Fruit fly (Drosophila melanogaster) whole organism, embryonic: ENCODE results near the gene RpL13.

Source experiments
- Dll ChIP-seq: fragments of 200-800 bp; sonication (Bioruptor generic); IDR thresholded peaks from 4 replicates; pipeline ENCODE4 v1.3.6; 2022; ENCODE audit warnings: missing biosample characterization, missing genetic modification characterization; ENCODE audit not compliant: partially characterized antibody
- Sox102F ChIP-seq: fragments of 200-800 bp; sonication (Bioruptor generic); optimal IDR thresholded peaks from 2 replicates; lab custom pipeline; 2018; ENCODE audit warnings: missing biosample characterization, mild to moderate bottlenecking, missing genetic modification characterization, moderate library complexity
- Tbp ChIP-seq: fragments of >200 bp; optimal IDR thresholded peaks from 2 replicates; lab custom pipeline; 2018; ENCODE audit warnings: missing biosample characterization, missing genetic modification characterization
- ase ChIP-seq: fragments of 200-800 bp; sonication (Bioruptor generic); IDR thresholded peaks from 3 replicates; pipeline ENCODE4 v1.3.6; 2022; ENCODE audit warnings: missing biosample characterization, missing genetic modification characterization
- dan ChIP-seq: fragments of 200-800 bp; sonication (Bioruptor generic); IDR thresholded peaks from 2 replicates; pipeline ENCODE4 v1.3.6; 2022; ENCODE audit warnings: missing biosample characterization, missing genetic modification characterization
- fd102C ChIP-seq: fragments of 200-800 bp; sonication (Bioruptor generic); optimal IDR thresholded peaks from 2 replicates; lab custom pipeline; 2018; ENCODE audit warnings: missing biosample characterization, mild to moderate bottlenecking, missing genetic modification characterization, moderate library complexity
- onecut ChIP-seq: fragments of 200-800 bp; sonication (Bioruptor generic); IDR thresholded peaks from 2 replicates; pipeline ENCODE4 v1.3.6; 2022; ENCODE audit warnings: missing biosample characterization, missing genetic modification characterization
- phol ChIP-seq: fragments of 200-800 bp; sonication (Bioruptor generic); optimal IDR thresholded peaks from 3 replicates; lab custom pipeline; 2018; ENCODE audit warnings: missing biosample characterization, mild to moderate bottlenecking, missing genetic modification characterization, moderate library complexity
- pros ChIP-seq: fragments of 200-800 bp; sonication (Bioruptor generic); optimal IDR thresholded peaks from 3 replicates; lab custom pipeline; 2019; ENCODE audit warnings: missing biosample characterization, mild to moderate bottlenecking, missing genetic modification characterization, moderate library complexity

DNA sequence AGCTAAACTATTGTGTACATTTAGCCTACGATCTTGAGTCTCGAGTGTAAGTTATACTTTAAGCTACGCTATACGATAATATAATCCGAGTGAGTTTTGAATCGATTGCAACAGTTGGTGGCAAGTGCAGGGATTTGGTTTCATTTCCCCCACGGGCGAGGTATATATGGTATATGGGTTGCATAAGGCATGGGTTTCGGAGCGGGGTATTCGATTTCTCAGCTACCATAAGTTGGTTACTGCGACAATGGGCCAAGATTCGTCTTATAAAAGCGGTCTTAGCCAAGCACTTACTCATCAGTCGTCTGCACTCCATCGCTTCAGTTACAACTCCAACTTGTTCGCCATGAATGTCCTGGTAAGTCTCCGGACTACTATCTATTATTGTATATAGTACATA, 36.8 kb upstream of the RpL13 start, which contains the start of gene CG42367:
- TF ChIP-seq fd102C (GFP tag; lab: Kevin White, UChicago): no peak
- TF ChIP-seq dan (GFP tag; lab: Robert Waterston, UW): no peak
- no peak for TF ChIP-seq ase (GFP tag; lab: Robert Waterston, UW)
- TF ChIP-seq onecut (GFP tag; lab: Robert Waterston, UW): no peak
- TF ChIP-seq pros (GFP tag; lab: Kevin White, UChicago): no peak
- TF ChIP-seq Sox102F (GFP tag; lab: Kevin White, UChicago): no peak
- no peak for TF ChIP-seq Dll (GFP tag; lab: Robert Waterston, UW)
- no peak for TF ChIP-seq phol (tag; lab: Kevin White, UChicago)
- TF ChIP-seq Tbp (GFP tag; lab: Kevin White, UChicago): no peak
